Fruit fly (Drosophila melanogaster) whole organism, pupa: ENCODE results near the gene lgs.
A peak's percentile ranks its signal among the peaks of the same experiment; 100 is the strongest.

Source experiments
- CG10348 ChIP-seq: fragments of 200-800 bp; sonication (Bioruptor generic); IDR thresholded peaks from 2 replicates; pipeline ENCODE4 v1.3.6; 2022; ENCODE audit warnings: missing biosample characterization, missing genetic modification characterization
- CG12605 ChIP-seq: fragments of 200-800 bp; sonication (Bioruptor generic); IDR thresholded peaks from 2 replicates; pipeline ENCODE4 v1.3.6; 2022; ENCODE audit warnings: missing biosample characterization, missing genetic modification characterization
- CG13204 ChIP-seq: fragments of 200-800 bp; sonication (Bioruptor generic); optimal IDR thresholded peaks from 2 replicates; lab custom pipeline; 2018; ENCODE audit warnings: missing biosample characterization, mild to moderate bottlenecking, missing genetic modification characterization, moderate library complexity
- CG14655 ChIP-seq: fragments of 200-800 bp; sonication (Bioruptor generic); optimal IDR thresholded peaks from 3 replicates; lab custom pipeline; 2017; ENCODE audit warnings: mild to moderate bottlenecking, missing biosample characterization, missing genetic modification reagents, missing genetic modification characterization
- CG15710 ChIP-seq: fragments of 200-800 bp; sonication (Bioruptor generic); optimal IDR thresholded peaks from 2 replicates; lab custom pipeline; 2018; ENCODE audit warnings: missing biosample characterization, mild to moderate bottlenecking, missing genetic modification characterization, moderate library complexity
- CG17806 ChIP-seq: fragments of 200-800 bp; sonication (Bioruptor generic); optimal IDR thresholded peaks from 2 replicates; lab custom pipeline; 2018; ENCODE audit warnings: missing biosample characterization, mild to moderate bottlenecking, missing genetic modification characterization, moderate library complexity
- CG32121 ChIP-seq: fragments of 200-800 bp; sonication (Bioruptor generic); IDR thresholded peaks from 2 replicates; pipeline ENCODE4 v1.3.6; 2022; ENCODE audit warnings: missing biosample characterization, missing genetic modification characterization
- CG34367 ChIP-seq: fragments of 200-800 bp; sonication (Bioruptor generic); optimal IDR thresholded peaks from 2 replicates; lab custom pipeline; 2018; ENCODE audit warnings: missing biosample characterization, mild to moderate bottlenecking, missing genetic modification characterization
- CG4496 ChIP-seq: fragments of 200-800 bp; sonication (Bioruptor generic); IDR thresholded peaks from 3 replicates; pipeline ENCODE4 v1.3.6; 2022; ENCODE audit warnings: missing biosample characterization, missing genetic modification characterization
- CG8159 ChIP-seq: fragments of 200-800 bp; sonication (Bioruptor generic); optimal IDR thresholded peaks from 3 replicates; lab custom pipeline; 2018; ENCODE audit warnings: missing biosample characterization, mild to moderate bottlenecking, missing genetic modification characterization, moderate library complexity
- CG8301 ChIP-seq: fragments of 200-800 bp; sonication (Bioruptor generic); optimal IDR thresholded peaks from 2 replicates; lab custom pipeline; 2018; ENCODE audit warnings: missing biosample characterization, mild to moderate bottlenecking, missing genetic modification characterization
- CG9948 ChIP-seq: fragments of 200-800 bp; sonication (Bioruptor generic); optimal IDR thresholded peaks from 2 replicates; lab custom pipeline; 2018; ENCODE audit warnings: missing biosample characterization, mild to moderate bottlenecking, missing genetic modification characterization, moderate library complexity
- D1 ChIP-seq: fragments of 200-800 bp; sonication (Bioruptor generic); optimal IDR thresholded peaks from 2 replicates; lab custom pipeline; 2018; ENCODE audit warnings: missing biosample characterization, mild to moderate bottlenecking, missing genetic modification characterization, moderate library complexity
- EcR ChIP-seq: fragments of 200-800 bp; sonication (Bioruptor generic); optimal IDR thresholded peaks from 3 replicates; lab custom pipeline; 2019; ENCODE audit warnings: missing biosample characterization, missing genetic modification characterization, mild to moderate bottlenecking, moderate library complexity, missing genetic modification reagents
- Ets98B ChIP-seq: fragments of 200-800 bp; sonication (Bioruptor generic); IDR thresholded peaks from 2 replicates; pipeline ENCODE4 v1.3.6; 2022; ENCODE audit warnings: missing biosample characterization, missing genetic modification characterization
- Pif1A ChIP-seq: fragments of 200-800 bp; sonication (Bioruptor generic); optimal IDR thresholded peaks from 3 replicates; lab custom pipeline; 2016; ENCODE audit warnings: missing biosample characterization, missing genetic modification characterization
- Pif1B ChIP-seq: fragments of 200-800 bp; sonication (Bioruptor generic); optimal IDR thresholded peaks from 3 replicates; lab custom pipeline; 2016; ENCODE audit warnings: missing biosample characterization, missing genetic modification characterization
- Snoo ChIP-seq: fragments of 200-800 bp; sonication (Bioruptor generic); optimal IDR thresholded peaks from 3 replicates; lab custom pipeline; 2017; ENCODE audit warnings: missing biosample characterization, mild to moderate bottlenecking, missing genetic modification characterization, inconsistent platforms
- fd96Ca ChIP-seq: fragments of 200-800 bp; sonication (Bioruptor generic); IDR thresholded peaks from 3 replicates; pipeline ENCODE4 v1.3.6; 2022; ENCODE audit warnings: missing biosample characterization, missing genetic modification characterization
- gl ChIP-seq: fragments of 200-800 bp; sonication (Bioruptor generic); optimal IDR thresholded peaks from 2 replicates; lab custom pipeline; 2018; ENCODE audit warnings: missing biosample characterization, mild to moderate bottlenecking, missing genetic modification characterization
- rn ChIP-seq: fragments of 200-800 bp; sonication (Bioruptor generic); IDR thresholded peaks from 2 replicates; pipeline ENCODE4 v1.3.6; 2022; ENCODE audit warnings: missing biosample characterization, missing genetic modification characterization

lgs gene

DNA sequence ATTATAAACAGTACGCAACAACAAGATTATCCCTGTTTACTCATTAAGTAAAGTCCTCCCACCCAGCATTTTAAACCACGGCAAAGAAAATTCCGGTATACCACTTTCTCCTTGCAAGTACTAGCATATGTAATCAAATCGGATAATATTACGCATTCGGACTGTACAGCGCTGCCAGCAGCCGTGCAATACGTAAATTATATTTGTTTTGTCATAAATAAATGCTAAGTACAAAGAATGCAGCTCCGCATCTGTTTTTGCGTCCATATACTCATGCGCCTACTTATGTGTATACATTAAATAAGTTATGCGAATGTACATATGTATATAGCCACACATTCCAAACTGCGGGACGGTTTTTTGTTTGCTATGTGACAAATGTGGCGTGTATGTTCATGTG, 45.2 kb downstream of the lgs start:
- no peak for TF ChIP-seq Pif1A
- no peak for TF ChIP-seq CG8301
- no peak for TF ChIP-seq EcR (GFP tag; lab: Kevin White, UChicago)
- no peak for TF ChIP-seq Ets98B
- no peak for TF ChIP-seq CG10348 (GFP tag; lab: Robert Waterston, UW)
- no peak for TF ChIP-seq CG4496 (GFP tag; lab: Robert Waterston, UW)
- TF ChIP-seq Snoo (tag; lab: Kevin White, UChicago): no peak
- TF ChIP-seq rn (GFP tag; lab: Robert Waterston, UW): no peak
- no peak for TF ChIP-seq CG15710 (tag; lab: Kevin White, UChicago)
- no peak for TF ChIP-seq D1 (tag; lab: Kevin White, UChicago)
- no peak for TF ChIP-seq CG8159 (tag; lab: Kevin White, UChicago)
- no peak for TF ChIP-seq CG34367
- TF ChIP-seq CG13204 (GFP tag; lab: Kevin White, UChicago): no peak
- TF ChIP-seq CG14655 (GFP tag; lab: Kevin White, UChicago): no peak
- no peak for TF ChIP-seq fd96Ca (GFP tag; lab: Robert Waterston, UW)
- no peak for TF ChIP-seq Pif1B (GFP tag; lab: Kevin White, UChicago)
- no peak for TF ChIP-seq CG12605 (GFP tag; lab: Robert Waterston, UW)

DNA sequence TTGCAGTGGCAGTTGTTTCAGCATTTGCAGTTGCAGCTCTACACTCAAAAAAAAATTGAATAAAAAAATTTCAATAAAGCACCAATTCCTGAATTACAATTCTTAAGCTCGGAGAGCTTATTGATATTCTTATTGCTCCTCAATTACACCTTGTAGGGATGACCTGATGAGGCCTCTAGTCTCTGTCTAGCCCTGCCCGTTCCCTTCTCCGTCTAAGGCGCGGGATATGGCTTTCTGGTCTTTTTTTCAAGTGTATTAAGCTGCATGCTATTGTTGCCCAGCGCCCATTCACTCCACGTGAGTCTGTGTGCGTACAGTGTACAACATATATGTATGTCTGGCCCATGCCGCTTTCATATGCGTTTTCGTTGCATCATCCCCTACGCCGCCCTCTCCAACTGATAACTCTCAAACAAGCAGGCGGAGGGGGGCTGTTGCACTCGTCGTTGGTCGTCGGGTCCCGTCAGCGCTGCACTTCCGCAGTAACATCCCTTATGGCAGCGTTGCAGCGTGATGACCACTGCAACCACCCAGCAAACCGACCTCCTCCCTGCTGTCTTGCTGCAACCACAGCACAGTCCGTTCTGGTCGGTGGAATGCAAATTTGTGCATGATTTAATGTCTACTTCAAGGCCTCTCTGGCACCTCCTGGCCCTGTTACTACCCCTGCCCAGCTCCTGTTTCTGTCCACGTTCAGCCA, 47.7 kb downstream of the lgs start:
- no peak for TF ChIP-seq CG14655 (GFP tag; lab: Kevin White, UChicago)
- peak; percentile 9 for TF ChIP-seq Pif1B (GFP tag; lab: Kevin White, UChicago)

DNA sequence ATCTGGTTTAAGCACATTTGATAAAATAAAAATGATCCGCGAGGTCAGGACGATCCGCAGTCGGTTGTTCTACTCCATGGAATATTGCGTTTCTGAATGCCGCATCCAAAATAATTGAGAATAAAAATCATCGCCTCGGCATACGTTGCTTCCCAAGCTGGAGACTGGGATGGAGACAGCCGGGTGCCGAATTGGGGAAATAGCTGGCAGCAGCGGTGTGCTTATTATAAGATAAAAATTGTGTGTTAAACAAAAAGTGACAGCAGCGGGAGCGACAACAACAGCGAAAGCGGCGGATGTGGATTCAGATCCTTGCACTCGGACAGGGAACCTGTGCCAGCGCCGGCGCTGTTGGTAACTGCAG, 48.2 kb downstream of the lgs start, which contains the start of gene dati:
dati (minus strand) TSS at position 101 of the 364 bp plus-strand sequence.
- TF ChIP-seq rn (GFP tag; lab: Robert Waterston, UW) (no peak), CG15710 (tag; lab: Kevin White, UChicago) (no peak), CG9948 (tag; lab: Kevin White, UChicago) (no peak), CG8301 (no peak), gl (tag; lab: Kevin White, UChicago) (no peak)

DNA sequence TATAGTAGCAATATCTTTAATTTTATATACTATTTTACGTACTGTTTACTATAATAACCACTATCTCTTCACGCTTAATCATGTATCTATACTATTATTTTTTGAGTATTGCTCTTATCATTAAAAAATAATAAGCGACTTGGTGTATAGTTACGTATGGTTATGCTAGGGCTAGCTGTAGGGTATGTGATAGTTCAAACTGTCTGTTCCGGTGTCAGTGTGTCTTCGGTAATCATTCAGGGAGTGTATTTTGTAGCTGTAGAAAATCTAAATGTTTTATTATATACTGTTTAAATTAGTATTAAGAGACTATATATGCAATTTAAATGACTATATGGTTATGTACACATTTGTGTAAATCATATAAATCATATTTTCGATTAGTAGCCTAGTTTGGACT, 49.3 kb downstream of the lgs start:
- TF ChIP-seq CG14655 (GFP tag; lab: Kevin White, UChicago) (no peak), CG32121 (GFP tag; lab: Robert Waterston, UW) (no peak), Pif1A (no peak)

DNA sequence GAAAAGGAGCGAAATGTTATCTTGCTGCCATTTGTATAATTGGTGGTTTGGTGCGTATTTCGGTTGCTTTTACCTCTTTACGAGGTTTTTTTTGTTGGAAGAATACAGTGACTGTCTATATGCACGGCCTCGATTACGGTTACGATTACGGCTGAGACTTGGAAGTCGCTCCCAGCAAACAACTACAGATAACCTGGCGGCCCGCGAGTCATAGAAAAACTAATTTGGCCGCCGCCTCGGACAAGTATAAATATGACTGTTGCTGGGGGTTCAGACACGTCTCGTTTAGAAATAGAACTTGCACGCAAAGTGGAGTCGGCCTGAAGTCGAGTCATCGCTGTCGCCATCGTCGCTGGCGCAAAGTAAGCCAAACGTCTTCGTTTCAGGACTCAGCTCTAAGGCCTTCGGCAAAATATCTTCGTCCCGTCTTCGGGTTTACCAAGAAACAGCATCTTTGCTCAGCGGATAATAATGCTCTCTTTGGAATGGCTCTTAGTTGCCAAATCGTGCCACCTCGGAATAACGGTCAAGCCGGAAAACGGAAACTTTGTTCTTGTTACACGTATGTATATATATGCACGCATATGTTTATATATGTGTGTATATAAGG, 50.4 kb downstream of the lgs start:
- TF ChIP-seq CG10348 (GFP tag; lab: Robert Waterston, UW) (no peak), Snoo (tag; lab: Kevin White, UChicago) (no peak), gl (tag; lab: Kevin White, UChicago) (no peak), CG15710 (tag; lab: Kevin White, UChicago) (no peak), CG14655 (GFP tag; lab: Kevin White, UChicago) (no peak), Ets98B (no peak), D1 (tag; lab: Kevin White, UChicago) (no peak), CG8159 (tag; lab: Kevin White, UChicago) (no peak), EcR (GFP tag; lab: Kevin White, UChicago) (no peak), CG8301 (no peak), rn (GFP tag; lab: Robert Waterston, UW) (no peak), CG17806 (tag; lab: Kevin White, UChicago) (no peak), fd96Ca (GFP tag; lab: Robert Waterston, UW) (no peak), CG32121 (GFP tag; lab: Robert Waterston, UW) (no peak), CG4496 (GFP tag; lab: Robert Waterston, UW) (no peak), CG34367 (no peak)

DNA sequence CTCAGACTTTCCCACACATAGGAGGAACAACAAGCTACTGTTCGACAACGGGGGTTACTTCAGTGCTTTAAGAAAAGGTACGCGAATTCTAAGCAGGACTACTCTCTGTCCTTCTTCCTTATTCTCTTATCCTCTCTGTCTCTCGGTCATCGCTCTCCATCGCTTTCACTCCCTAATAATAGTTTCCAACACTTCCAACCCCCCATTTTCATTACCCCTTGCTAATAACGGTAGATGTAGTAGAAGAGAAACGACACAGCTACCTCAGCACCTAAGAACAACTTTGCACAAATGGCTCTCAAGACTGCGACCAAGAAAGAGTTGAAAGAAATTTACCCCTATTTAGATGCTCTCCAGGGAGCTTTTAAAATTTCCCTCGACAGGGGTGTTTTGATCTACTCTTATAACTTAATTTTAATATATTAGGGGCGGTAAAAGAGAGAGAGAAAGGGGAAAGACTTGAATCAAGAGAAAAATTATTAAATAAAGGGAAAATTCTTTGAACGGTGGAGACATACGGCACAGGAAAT, 54.9 kb downstream of the lgs start:
- TF ChIP-seq CG8301 (no peak), CG15710 (tag; lab: Kevin White, UChicago) (no peak), Pif1B (GFP tag; lab: Kevin White, UChicago) (no peak), CG4496 (GFP tag; lab: Robert Waterston, UW) (no peak), EcR (GFP tag; lab: Kevin White, UChicago) (no peak), CG9948 (tag; lab: Kevin White, UChicago) (no peak), CG12605 (GFP tag; lab: Robert Waterston, UW) (no peak), CG8159 (tag; lab: Kevin White, UChicago) (no peak), CG13204 (GFP tag; lab: Kevin White, UChicago) (no peak), D1 (tag; lab: Kevin White, UChicago) (no peak), CG14655 (GFP tag; lab: Kevin White, UChicago) (no peak), Ets98B (no peak), fd96Ca (GFP tag; lab: Robert Waterston, UW) (no peak), rn (GFP tag; lab: Robert Waterston, UW) (no peak), CG34367 (no peak), Snoo (tag; lab: Kevin White, UChicago) (no peak)
